Fruit fly (Drosophila melanogaster): ENCODE measurements around the gene YL-1.
A peak's percentile ranks its signal among the peaks of the same experiment; 100 is the strongest.

The YL-1 gene

DNA sequence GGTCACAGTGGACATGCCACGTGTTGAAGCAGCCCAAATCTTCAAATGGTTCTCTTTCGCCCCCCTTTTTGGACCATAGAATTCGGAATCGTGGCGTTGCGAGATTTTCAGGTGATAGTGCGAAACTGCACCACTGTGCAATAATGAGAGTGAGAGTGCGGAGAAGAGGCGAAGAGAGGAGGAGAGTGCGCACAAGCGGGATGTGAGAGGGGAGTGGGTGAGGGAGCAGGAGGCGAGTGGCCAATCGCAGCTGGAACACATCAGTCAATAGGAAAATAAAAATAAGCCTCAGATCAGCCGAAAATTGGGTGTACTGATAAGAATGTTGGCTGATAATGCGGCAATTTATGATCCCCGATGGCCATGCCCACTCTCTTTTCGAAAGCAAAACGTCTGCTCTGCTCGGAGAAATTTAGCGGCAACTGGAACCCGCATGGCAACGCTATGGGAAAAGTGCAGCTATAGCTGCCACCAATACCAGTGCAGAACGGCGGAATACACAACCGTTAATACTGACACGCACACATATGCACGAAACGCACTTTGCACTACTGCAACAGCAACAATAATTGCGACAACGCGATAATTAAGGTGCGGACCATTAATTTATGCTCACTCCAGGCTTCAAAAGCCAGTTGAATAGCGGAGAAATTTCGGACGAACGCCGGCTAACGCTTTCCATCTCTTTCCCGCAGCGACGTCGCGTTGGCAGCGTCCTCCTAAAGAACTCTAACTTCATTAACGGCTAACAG is 2.8 kb upstream of the YL-1 start (continued):
- no peak for TF ChIP-seq CG9609 (GFP tag; optimal IDR thresholded peaks at IDR 0.05)
- no peak for TF ChIP-seq org-1 (GFP tag; optimal IDR thresholded peaks at IDR 0.05)
- TF ChIP-seq Taf1 (GFP tag; IDR thresholded peaks at IDR 0.05) = no peak
- TF ChIP-seq az2 (GFP tag; optimal IDR thresholded peaks at IDR 0.05) = no peak
- no peak for TF ChIP-seq Dek (tag; optimal IDR thresholded peaks at IDR 0.05)
- no peak for TF ChIP-seq usp (GFP tag; optimal IDR thresholded peaks at IDR 0.05)
- TF ChIP-seq Tbp (GFP tag; optimal IDR thresholded peaks at IDR 0.05) = no peak
- no peak for TF ChIP-seq ATbp (GFP tag; optimal IDR thresholded peaks at IDR 0.05)
- TF ChIP-seq cato (GFP tag; optimal IDR thresholded peaks at IDR 0.05; ENCODE audit: borderline replicate concordance) = no peak
- TF ChIP-seq zfh1 (GFP tag; IDR thresholded peaks at IDR 0.05) = no peak
- TF ChIP-seq CG12769 (tag; optimal IDR thresholded peaks at IDR 0.05) = peak; percentile 8
- TF ChIP-seq schlank (tag; optimal IDR thresholded peaks at IDR 0.05) = no peak
- TF ChIP-seq CG33213 (GFP tag; optimal IDR thresholded peaks at IDR 0.05) = peak; percentile 1
- TF ChIP-seq CG15696 (tag; optimal IDR thresholded peaks at IDR 0.05) = no peak
- peak; percentile 64 for TF ChIP-seq kni (GFP tag; optimal IDR thresholded peaks at IDR 0.05)
- no peak for TF ChIP-seq gro (GFP tag; optimal IDR thresholded peaks at IDR 0.05)
- peak; percentile 72; the same call in 2 of the 3 replicates for TF ChIP-seq CG34422 (GFP tag; IDR thresholded peaks at IDR 0.05)
- TF ChIP-seq CG11695 (GFP tag; IDR thresholded peaks at IDR 0.05) = 0 out of 3 replicates have a peak, but pooled peaks have one; percentile 49
- peak; percentile 52 for TF ChIP-seq CG15479 (GFP tag; optimal IDR thresholded peaks at IDR 0.05)
- no peak for TF ChIP-seq CG8765 (GFP tag; IDR thresholded peaks at IDR 0.05)
- TF ChIP-seq CG18262 (tag; optimal IDR thresholded peaks at IDR 0.05) = no peak
- TF ChIP-seq Nf-YC (tag; optimal IDR thresholded peaks at IDR 0.05) = peak; percentile 94
- TF ChIP-seq NC2α (GFP tag; optimal IDR thresholded peaks at IDR 0.05) = peak; percentile 6
- peak; percentile 62; the same call in 1 of the 2 replicates for TF ChIP-seq chm (GFP tag; IDR thresholded peaks at IDR 0.05)
- TF ChIP-seq CG12071 (GFP tag; optimal IDR thresholded peaks at IDR 0.05) = no peak
- TF ChIP-seq CG7556 (GFP tag; optimal IDR thresholded peaks at IDR 0.05) = no peak
- no peak for TF ChIP-seq CG4730 (GFP tag; IDR thresholded peaks at IDR 0.05)
- TF ChIP-seq CG4820 (GFP tag; optimal IDR thresholded peaks at IDR 0.05) = no peak
- no peak for TF ChIP-seq jumu (GFP tag; optimal IDR thresholded peaks at IDR 0.05)
- no peak for TF ChIP-seq Eip74EF (GFP tag; optimal IDR thresholded peaks at IDR 0.05)
- peak; percentile 54; the same call in 1 of the 2 replicates for TF ChIP-seq vvl (GFP tag; IDR thresholded peaks at IDR 0.05)
- TF ChIP-seq CG4404 (GFP tag; IDR thresholded peaks at IDR 0.05) = no peak
- no peak for TF ChIP-seq CG6854 (GFP tag; optimal IDR thresholded peaks at IDR 0.05)
- TF ChIP-seq corto (GFP tag; optimal IDR thresholded peaks at IDR 0.05) = no peak
- TF ChIP-seq Myb (GFP tag; optimal IDR thresholded peaks at IDR 0.05) = no peak
- TF ChIP-seq unc-4 (GFP tag; IDR thresholded peaks at IDR 0.05; ENCODE audit: partially characterized antibody) = 0 out of 2 replicates have a peak, but pooled peaks have one; percentile 10
- TF ChIP-seq tup (GFP tag; optimal IDR thresholded peaks at IDR 0.05) = no peak
- no peak for TF ChIP-seq zfh2 (GFP tag; optimal IDR thresholded peaks at IDR 0.05)
- no peak for TF ChIP-seq Abd-B (GFP tag; optimal IDR thresholded peaks at IDR 0.05)
- no peak for TF ChIP-seq CG8359 (GFP tag; optimal IDR thresholded peaks at IDR 0.05; ENCODE audit: borderline replicate concordance)
- TF ChIP-seq CG13624 (GFP tag; optimal IDR thresholded peaks at IDR 0.05) = no peak
- TF ChIP-seq Hsf (GFP tag; optimal IDR thresholded peaks at IDR 0.05) = no peak
- TF ChIP-seq CG10431 (GFP tag; optimal IDR thresholded peaks at IDR 0.05) = no peak
- no peak for TF ChIP-seq CG2889 (GFP tag; IDR thresholded peaks at IDR 0.05)
- no peak for TF ChIP-seq pfk (GFP tag; optimal IDR thresholded peaks at IDR 0.05)
- TF ChIP-seq Fer2 (tag; optimal IDR thresholded peaks at IDR 0.05) = no peak
- no peak; the same call in 1 of the 2 replicates for TF ChIP-seq Scr (GFP tag; IDR thresholded peaks at IDR 0.05; ENCODE audit: partially characterized antibody)
- no peak for TF ChIP-seq sima (GFP tag; optimal IDR thresholded peaks at IDR 0.05)
- no peak for TF ChIP-seq CG4360 (GFP tag; IDR thresholded peaks at IDR 0.05)
- no peak for TF ChIP-seq cas (GFP tag; IDR thresholded peaks at IDR 0.05)
